Fruit fly (Drosophila melanogaster): Measurements from ENCODE around the gene CG13907.

CG13907 gene

DNA sequence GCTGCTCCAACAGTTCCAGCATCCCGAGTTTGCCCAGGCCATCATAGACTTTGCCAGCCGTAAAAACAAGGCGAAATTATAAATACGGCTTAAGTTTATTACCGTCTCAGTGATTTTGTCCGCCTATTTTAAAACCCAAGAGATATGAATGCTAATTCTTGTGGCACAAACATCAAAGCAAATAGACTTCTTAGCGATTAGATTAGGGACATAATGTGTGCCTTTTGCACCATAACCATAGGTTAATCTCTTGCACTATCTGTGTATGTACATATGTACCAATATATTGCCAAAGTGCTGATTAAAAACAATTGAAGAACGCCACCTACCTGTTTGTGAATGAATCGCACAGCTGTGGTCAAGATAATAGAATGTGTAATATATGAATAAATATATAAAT lies 29.5 kb downstream of the CG13907 start (continued):
- TF ChIP-seq HLH4C (GFP tag; IDR thresholded peaks at IDR 0.05; ENCODE audit: partially characterized antibody) (no peak), repo (GFP tag; optimal IDR thresholded peaks at IDR 0.05) (no peak), CG31365 (tag; optimal IDR thresholded peaks at IDR 0.05) (no peak), CG11093 (GFP tag; IDR thresholded peaks at IDR 0.05) (no peak), CG34376 (GFP tag; optimal IDR thresholded peaks at IDR 0.05) (peak; percentile 20), CG8944 (GFP tag; optimal IDR thresholded peaks at IDR 0.05) (no peak), row (GFP tag; IDR thresholded peaks at IDR 0.05) (no peak), CG4820 (GFP tag; optimal IDR thresholded peaks at IDR 0.05) (no peak), exex (tag; optimal IDR thresholded peaks at IDR 0.05) (peak; percentile 88), sim (GFP tag; IDR thresholded peaks at IDR 0.05) (no peak), CG16779 (GFP tag; IDR thresholded peaks at IDR 0.05) (no peak), CG30403 (GFP tag; optimal IDR thresholded peaks at IDR 0.05) (no peak), gcm (GFP tag; optimal IDR thresholded peaks at IDR 0.05) (no peak), CG30431 (GFP tag; optimal IDR thresholded peaks at IDR 0.05) (no peak), tx (GFP tag; optimal IDR thresholded peaks at IDR 0.05) (no peak), Sox102F (GFP tag; optimal IDR thresholded peaks at IDR 0.05) (no peak), GATAe (GFP tag; conservative IDR thresholded peaks at IDR 0.05) (0 out of 2 replicates have a peak, but pooled peaks have one; percentile 16), CG9797 (GFP tag; optimal IDR thresholded peaks at IDR 0.05) (no peak), CG6654 (GFP tag; optimal IDR thresholded peaks at IDR 0.05) (no peak), Mes4 (GFP tag; optimal IDR thresholded peaks at IDR 0.05) (no peak), CG13287 (GFP tag; IDR thresholded peaks at IDR 0.05; ENCODE audit: partially characterized antibody) (no peak), CG42726 (GFP tag; IDR thresholded peaks at IDR 0.05; ENCODE audit: partially characterized antibody) (no peak), CG8290 (GFP tag; optimal IDR thresholded peaks at IDR 0.05) (no peak), CG8290 (tag; optimal IDR thresholded peaks at IDR 0.05) (peak in 1 of 2 experiments; percentile 15), pho (GFP tag; optimal IDR thresholded peaks at IDR 0.05) (no peak), CG6765 (GFP tag; optimal IDR thresholded peaks at IDR 0.05) (no peak), Camta (GFP tag; optimal IDR thresholded peaks at IDR 0.05) (no peak), CG11696 (GFP tag; IDR thresholded peaks at IDR 0.05) (peak; percentile 66), klu (GFP tag; IDR thresholded peaks at IDR 0.05) (no peak), mirr (GFP tag; optimal IDR thresholded peaks at IDR 0.05) (peak; percentile 82), vvl (GFP tag; IDR thresholded peaks at IDR 0.05) (no peak), CG18599 (GFP tag; optimal IDR thresholded peaks at IDR 0.05) (peak; percentile 16), gsb-n (tag; optimal IDR thresholded peaks at IDR 0.05) (no peak), ind (GFP tag; optimal IDR thresholded peaks at IDR 0.05) (no peak), CG1832 (GFP tag; optimal IDR thresholded peaks at IDR 0.05) (no peak), tap (tag; optimal IDR thresholded peaks at IDR 0.05) (no peak), dan (GFP tag; IDR thresholded peaks at IDR 0.05) (no peak), pb (GFP tag; optimal IDR thresholded peaks at IDR 0.05) (no peak), ssp (GFP tag; IDR thresholded peaks at IDR 0.05) (no peak), CG8281 (tag; optimal IDR thresholded peaks at IDR 0.05) (peak; percentile 26), CG2678 (tag; optimal IDR thresholded peaks at IDR 0.05) (peak; percentile 24), CG1792 (GFP tag; optimal IDR thresholded peaks at IDR 0.05) (no peak), C15 (GFP tag; IDR thresholded peaks at IDR 0.05) (no peak), Dad (GFP tag; optimal IDR thresholded peaks at IDR 0.05) (no peak), CG3847 (GFP tag; IDR thresholded peaks at IDR 0.05) (no peak), HmgZ (tag; optimal IDR thresholded peaks at IDR 0.05) (no peak), Nf-YB (GFP tag; optimal IDR thresholded peaks at IDR 0.05) (no peak), CG2199 (GFP tag; IDR thresholded peaks at IDR 0.05) (no peak), CG18619 (GFP tag; optimal IDR thresholded peaks at IDR 0.05) (no peak), zen2 (GFP tag; IDR thresholded peaks at IDR 0.05; ENCODE audit: partially characterized antibody) (no peak), pum (GFP tag; optimal IDR thresholded peaks at IDR 0.05) (no peak), Hmr (GFP tag; optimal IDR thresholded peaks at IDR 0.05) (no peak)
